Fruit fly (Drosophila melanogaster) whole organism, adult: ENCODE results near the gene CYLD.

ENCODE experiments used
- CG14711 ChIP-seq: fragments of 200-800 bp; sonication (Bioruptor generic); optimal IDR thresholded peaks from 2 replicates; lab custom pipeline; 2018; ENCODE audit warnings: missing biosample characterization, mild to moderate bottlenecking, missing genetic modification characterization, moderate library complexity
- CG33017 ChIP-seq: fragments of 200-800 bp; sonication (Bioruptor generic); optimal IDR thresholded peaks from 2 replicates; lab custom pipeline; 2018; ENCODE audit warnings: missing biosample characterization, mild to moderate bottlenecking, missing genetic modification characterization, moderate library complexity
- CG7101 ChIP-seq: fragments of 200-800 bp; sonication (Bioruptor generic); optimal IDR thresholded peaks from 2 replicates; lab custom pipeline; 2018; ENCODE audit warnings: missing biosample characterization, mild to moderate bottlenecking, missing genetic modification characterization, moderate library complexity
- cic ChIP-seq: fragments of 200-800 bp; sonication (Bioruptor generic); optimal IDR thresholded peaks from 2 replicates; lab custom pipeline; 2017; ENCODE audit warnings: missing biosample characterization, mild to moderate bottlenecking, missing genetic modification characterization, moderate library complexity
- kay ChIP-seq: fragments of 200-800 bp; sonication (Bioruptor generic); peaks from one replicate; lab custom pipeline; 2016; ENCODE audit warnings: missing biosample characterization, missing genetic modification characterization, borderline replicate concordance

- TF ChIP-seq CG14711 (tag; lab: Kevin White, UChicago) (peak; percentile 32), CG33017 (tag; lab: Kevin White, UChicago) (no peak), CG7101 (tag; lab: Kevin White, UChicago) (no peak), kay (GFP tag; lab: Kevin White, UChicago) (no peak), cic (GFP tag; lab: Kevin White, UChicago) (peak; percentile 66)
Measured at dm6 chr2L:10246785-10247190, 52.9 kb downstream of the CYLD start, which contains the start of gene chico.
